Fruit fly (Drosophila melanogaster): ENCODE data around the gene croc.
A peak's percentile ranks its signal among the peaks of the same experiment; 100 is the strongest.

Gene croc

dm6 chr3L:21501172-21501571 lies 24.9 kb upstream of the croc start, which contains the start of gene Est-Q:
Est-Q (plus strand) TSS chr3L:21501421.
- TF ChIP-seq vri (GFP tag; optimal IDR thresholded peaks at IDR 0.05) (peak; percentile 24), svp (GFP tag) (no peak), cyc (GFP tag; optimal IDR thresholded peaks at IDR 0.05) (no peak), CG31627 (GFP tag; optimal IDR thresholded peaks at IDR 0.05) (no peak), acj6 (GFP tag; optimal IDR thresholded peaks at IDR 0.05) (no peak)

- peak; percentile 7 for TF ChIP-seq vri (GFP tag; optimal IDR thresholded peaks at IDR 0.05)
Observed at dm6 chr3L:21498450-21499027, 22.3 kb upstream of the croc start.

- TF ChIP-seq Hr38 (GFP tag; optimal IDR thresholded peaks at IDR 0.05) (no peak), CG4318 (GFP tag; optimal IDR thresholded peaks at IDR 0.05) (peak; percentile 73), Lpt (GFP tag; optimal IDR thresholded peaks at IDR 0.05) (peak; percentile 60), CG9139 (GFP tag; optimal IDR thresholded peaks at IDR 0.05) (peak; percentile 57), CG3032 (tag; optimal IDR thresholded peaks at IDR 0.05) (peak; percentile 80), CG6163 (GFP tag; IDR thresholded peaks at IDR 0.05) (peak; percentile 72), CG6276 (GFP tag; optimal IDR thresholded peaks at IDR 0.05) (peak; percentile 90), Met (GFP tag; optimal IDR thresholded peaks at IDR 0.05) (peak; percentile 59), CG11294 (GFP tag; IDR thresholded peaks at IDR 0.05) (peak; percentile 53; the same call in 1 of the 2 replicates), salr (GFP tag; optimal IDR thresholded peaks at IDR 0.05) (no peak), Hr39 (GFP tag; optimal IDR thresholded peaks at IDR 0.05) (no peak), fd85E (GFP tag; optimal IDR thresholded peaks at IDR 0.05) (peak; percentile 10), fd59A (GFP tag; optimal IDR thresholded peaks at IDR 0.05) (peak; percentile 48), net (GFP tag; optimal IDR thresholded peaks at IDR 0.05) (peak; percentile 72), Gug (GFP tag; IDR thresholded peaks at IDR 0.05) (peak; percentile 36; the same call in 1 of the 2 replicates), Sox102F (GFP tag; optimal IDR thresholded peaks at IDR 0.05) (no peak), OdsH (GFP tag; optimal IDR thresholded peaks at IDR 0.05) (peak; percentile 76), CG6854 (GFP tag; optimal IDR thresholded peaks at IDR 0.05) (peak; percentile 56), topi (GFP tag; optimal IDR thresholded peaks at IDR 0.05) (peak; percentile 45), CG8632 (GFP tag; optimal IDR thresholded peaks at IDR 0.05) (peak; percentile 91), Ets96B (tag; optimal IDR thresholded peaks at IDR 0.05) (peak; percentile 82), CG6792 (GFP tag; optimal IDR thresholded peaks at IDR 0.05) (peak; percentile 76), Eip93F (GFP tag; optimal IDR thresholded peaks at IDR 0.05) (no peak), CG3919 (GFP tag; optimal IDR thresholded peaks at IDR 0.05) (peak; percentile 81), CG11902 (GFP tag; optimal IDR thresholded peaks at IDR 0.05) (peak; percentile 42), Eip75B (GFP tag; optimal IDR thresholded peaks at IDR 0.05) (peak; percentile 34), Eip78C (GFP tag) (peak; percentile 89), CG31627 (GFP tag; optimal IDR thresholded peaks at IDR 0.05) (peak; percentile 2), eg (GFP tag; IDR thresholded peaks at IDR 0.05) (peak; percentile 80), Ets21C (GFP tag; optimal IDR thresholded peaks at IDR 0.05) (peak; percentile 5), esn (GFP tag; optimal IDR thresholded peaks at IDR 0.05) (peak; percentile 76), achi (GFP tag; optimal IDR thresholded peaks at IDR 0.05) (peak; percentile 88), Hr4 (GFP tag; optimal IDR thresholded peaks at IDR 0.05) (no peak), CG15336 (GFP tag; IDR thresholded peaks at IDR 0.05) (peak; percentile 88), ss (GFP tag; optimal IDR thresholded peaks at IDR 0.05) (peak in 1 of 2 experiments; percentile 84), acj6 (GFP tag; optimal IDR thresholded peaks at IDR 0.05) (peak; percentile 79), Sox15 (GFP tag; optimal IDR thresholded peaks at IDR 0.05) (peak; percentile 27), Smox (GFP tag; optimal IDR thresholded peaks at IDR 0.05) (no peak), lz (GFP tag; optimal IDR thresholded peaks at IDR 0.05) (peak; percentile 33), CG16779 (tag; optimal IDR thresholded peaks at IDR 0.05) (peak; percentile 84), CG1621 (tag; optimal IDR thresholded peaks at IDR 0.05) (peak; percentile 36), fkh (GFP tag; optimal IDR thresholded peaks at IDR 0.05) (peak; percentile 28), dsx (GFP tag; optimal IDR thresholded peaks at IDR 0.05; ENCODE audit: poor library complexity, severe bottlenecking) (peak; percentile 80)
Observed at dm6 chr3L:21496865-21497634, 20.8 kb upstream of the croc start, which contains the start of gene Hr78. Hr78 (minus strand) TSS chr3L:21497494.

Data from whole organism, prepupa.